Fruit fly (Drosophila melanogaster) S2 (cell line): ENCODE data around the gene Atpalpha.

Experiments
- CG8478 ChIP-seq: fragments of >200 bp; optimal IDR thresholded peaks from 2 replicates; lab custom pipeline; 2018
- CTCF ChIP-seq, 2 experiments: fragments of >200 bp; optimal IDR thresholded peaks; 2 replicates each; lab custom pipeline; 2018

dm6 chr3R:20914103-20914502 is 34.4 kb upstream of the Atpalpha start, which contains the start of gene hdly:
- TF ChIP-seq CTCF (optimal IDR thresholded peaks at IDR 0.05; lab: Kevin White, UChicago) (no peak), CG8478 (lab: Kevin White, UChicago) (no peak)
